Fruit fly (Drosophila melanogaster) whole organism, embryonic: ENCODE measurements around the gene CG15336.
A peak's percentile ranks its signal among the peaks of the same experiment; 100 is the strongest.

ENCODE experiments used
- Aef1 ChIP-seq: fragments of 200-800 bp; sonication (Bioruptor generic); IDR thresholded peaks from 3 replicates; pipeline ENCODE4 v1.3.6; 2022; ENCODE audit warnings: missing biosample characterization, missing genetic modification characterization
- CG10209 ChIP-seq: fragments of 200-800 bp; sonication (Bioruptor generic); optimal IDR thresholded peaks from 3 replicates; lab custom pipeline; 2017; ENCODE audit warnings: missing biosample characterization, mild to moderate bottlenecking, missing genetic modification characterization, missing genetic modification reagents
- CG10543 ChIP-seq: fragments of 200-800 bp; sonication (Bioruptor generic); optimal IDR thresholded peaks from 3 replicates; lab custom pipeline; 2017; ENCODE audit warnings: missing biosample characterization, mild to moderate bottlenecking, missing genetic modification characterization, moderate library complexity
- CG11456 ChIP-seq: fragments of 200-800 bp; sonication (Bioruptor generic); IDR thresholded peaks from 3 replicates; pipeline ENCODE4 v1.3.6; 2022; ENCODE audit warnings: missing biosample characterization, missing genetic modification characterization
- CG12071 ChIP-seq: fragments of 200-800 bp; sonication (Bioruptor generic); optimal IDR thresholded peaks from 3 replicates; lab custom pipeline; 2018; ENCODE audit warnings: missing biosample characterization, mild to moderate bottlenecking, missing genetic modification characterization
- CG12155 ChIP-seq: fragments of 200-800 bp; sonication (Bioruptor generic); optimal IDR thresholded peaks from 3 replicates; lab custom pipeline; 2016; ENCODE audit warnings: missing biosample characterization, missing genetic modification characterization
- CG14860 ChIP-seq: fragments of 200-800 bp; sonication (Bioruptor generic); IDR thresholded peaks from 3 replicates; pipeline ENCODE4 v1.3.6; 2022; ENCODE audit warnings: missing biosample characterization, missing genetic modification characterization; ENCODE audit not compliant: partially characterized antibody
- CG1647 ChIP-seq: fragments of 200-800 bp; sonication (Bioruptor generic); optimal IDR thresholded peaks from 3 replicates; lab custom pipeline; 2016; ENCODE audit warnings: missing biosample characterization, missing genetic modification characterization
- CG17186 ChIP-seq: fragments of 200-800 bp; sonication (Bioruptor generic); optimal IDR thresholded peaks from 3 replicates; lab custom pipeline; 2017; ENCODE audit warnings: missing biosample characterization, missing genetic modification reagents, missing genetic modification characterization
- CG17359 ChIP-seq: fragments of 200-800 bp; sonication (Bioruptor generic); optimal IDR thresholded peaks from 3 replicates; lab custom pipeline; 2018; ENCODE audit warnings: missing biosample characterization, mild to moderate bottlenecking, missing genetic modification characterization, moderate library complexity
- CG17361 ChIP-seq: fragments of 200-800 bp; sonication (Bioruptor generic); IDR thresholded peaks from 3 replicates; pipeline ENCODE4 v1.3.6; 2022; ENCODE audit warnings: missing biosample characterization, missing genetic modification characterization
- CG1792 ChIP-seq: fragments of 200-800 bp; sonication (Bioruptor generic); optimal IDR thresholded peaks from 2 replicates; lab custom pipeline; 2016; ENCODE audit warnings: missing biosample characterization, missing genetic modification characterization
- CG32532 ChIP-seq: fragments of 200-800 bp; sonication (Bioruptor generic); IDR thresholded peaks from 2 replicates; pipeline ENCODE4 v1.3.6; 2022; ENCODE audit warnings: missing biosample characterization, missing genetic modification characterization
- CG4424 ChIP-seq: fragments of 200-800 bp; sonication (Bioruptor generic); optimal IDR thresholded peaks from 3 replicates; lab custom pipeline; 2016; ENCODE audit warnings: missing biosample characterization, missing genetic modification characterization
- CG7745 ChIP-seq: fragments of 200-800 bp; sonication (Bioruptor generic); optimal IDR thresholded peaks from 2 replicates; lab custom pipeline; 2018; ENCODE audit warnings: missing biosample characterization, mild to moderate bottlenecking, missing genetic modification characterization, moderate library complexity
- CG7839 ChIP-seq: fragments of 200-800 bp; sonication (Bioruptor generic); optimal IDR thresholded peaks from 3 replicates; lab custom pipeline; 2018; ENCODE audit warnings: missing biosample characterization, mild to moderate bottlenecking, missing genetic modification characterization, moderate library complexity
- CG8944 ChIP-seq: fragments of 200-800 bp; sonication (Bioruptor generic); optimal IDR thresholded peaks from 3 replicates; lab custom pipeline; 2016; ENCODE audit warnings: missing biosample characterization, missing genetic modification characterization
- CG9817 ChIP-seq: fragments of 200-800 bp; sonication (Bioruptor generic); optimal IDR thresholded peaks from 2 replicates; lab custom pipeline; 2018; ENCODE audit warnings: missing biosample characterization, mild to moderate bottlenecking, missing genetic modification characterization, moderate library complexity
- Doc2 ChIP-seq: fragments of 200-800 bp; sonication (Bioruptor generic); IDR thresholded peaks from 2 replicates; pipeline ENCODE4 v1.3.6; 2022; ENCODE audit warnings: missing biosample characterization, missing genetic modification characterization
- Doc3 ChIP-seq: fragments of 200-800 bp; sonication (Bioruptor generic); IDR thresholded peaks from 3 replicates; pipeline ENCODE4 v1.3.6; 2022; ENCODE audit warnings: missing biosample characterization, missing genetic modification characterization; ENCODE audit not compliant: partially characterized antibody
- Eip74EF ChIP-seq, 2 experiments: fragments of 200-800 bp in 1 of 2; fragments of >200 bp in 1 of 2; sonication (Bioruptor generic) in 1 of 2; optimal IDR thresholded peaks; 2 replicates each; lab custom pipeline; 2017 to 2019; ENCODE audit warnings: missing biosample characterization in 2 of 2, missing genetic modification characterization in 2 of 2, mild to moderate bottlenecking in 1 of 2, moderate library complexity in 1 of 2
- GATAe ChIP-seq: fragments of 200-800 bp; sonication (Bioruptor generic); conservative IDR thresholded peaks from 2 replicates; pipeline ENCODE4 v1.3.6; 2022; ENCODE audit warnings: missing biosample characterization, missing genetic modification characterization
- HLH4C ChIP-seq: fragments of 200-800 bp; sonication (Bioruptor generic); IDR thresholded peaks from 3 replicates; pipeline ENCODE4 v1.3.6; 2022; ENCODE audit warnings: missing biosample characterization, missing genetic modification characterization; ENCODE audit not compliant: partially characterized antibody
- Hr78 ChIP-seq, 2 experiments: fragments of 200-800 bp in 1 of 2; fragments of >200 bp in 1 of 2; sonication (Bioruptor generic) in 1 of 2; optimal IDR thresholded peaks; 2 replicates each; lab custom pipeline; 2017 to 2019; ENCODE audit warnings: missing biosample characterization in 2 of 2, missing genetic modification characterization in 2 of 2, mild to moderate bottlenecking in 1 of 2, moderate library complexity in 1 of 2
- Med ChIP-seq: fragments of 200-800 bp; sonication (Bioruptor generic); peaks from one replicate; lab custom pipeline; 2016; ENCODE audit warnings: missing biosample characterization, missing genetic modification characterization, mild to moderate bottlenecking, inconsistent platforms, moderate library complexity
- NC2β ChIP-seq: fragments of 200-800 bp; sonication (Bioruptor generic); optimal IDR thresholded peaks from 2 replicates; lab custom pipeline; 2016; ENCODE audit warnings: missing biosample characterization, missing genetic modification characterization
- NK7.1 ChIP-seq: fragments of 200-800 bp; sonication (Bioruptor generic); optimal IDR thresholded peaks from 3 replicates; lab custom pipeline; 2016; ENCODE audit warnings: missing biosample characterization, missing genetic modification characterization
- Nf-YC ChIP-seq: fragments of 200-800 bp; optimal IDR thresholded peaks from 3 replicates; lab custom pipeline; 2019; ENCODE audit warnings: missing biosample characterization, mild to moderate bottlenecking, missing genetic modification characterization, moderate library complexity
- PHDP ChIP-seq: fragments of 200-800 bp; sonication (Bioruptor generic); optimal IDR thresholded peaks from 3 replicates; lab custom pipeline; 2018; ENCODE audit warnings: missing biosample characterization, mild to moderate bottlenecking, missing genetic modification characterization, moderate library complexity
- Six4 ChIP-seq: fragments of 200-800 bp; sonication (Bioruptor generic); optimal IDR thresholded peaks from 2 replicates; lab custom pipeline; 2016; ENCODE audit warnings: missing biosample characterization, missing genetic modification characterization
- Trl ChIP-seq, 3 experiments: fragments of >200 bp in 2 of 3; fragments of 200-800 bp in 1 of 3; sonication (Bioruptor generic) in 1 of 3; optimal IDR thresholded peaks; 2 replicates in 1 of 3; 3 replicates in 2 of 3; lab custom pipeline; 2016 to 2017; ENCODE audit warnings: missing biosample characterization in 1 of 3, missing genetic modification characterization in 1 of 3
- Vsx1 ChIP-seq: fragments of 200-800 bp; sonication (Bioruptor generic); optimal IDR thresholded peaks from 2 replicates; lab custom pipeline; 2017; ENCODE audit warnings: missing biosample characterization, mild to moderate bottlenecking, missing genetic modification characterization, missing genetic modification reagents
- Xrp1 ChIP-seq: fragments of 200-800 bp; sonication (Bioruptor generic); IDR thresholded peaks from 2 replicates; pipeline ENCODE4 v1.3.6; 2022; ENCODE audit warnings: missing biosample characterization, missing genetic modification characterization
- ac ChIP-seq: fragments of 200-800 bp; sonication (Bioruptor generic); optimal IDR thresholded peaks from 3 replicates; lab custom pipeline; 2017; ENCODE audit warnings: missing biosample characterization, mild to moderate bottlenecking, missing genetic modification characterization
- cato ChIP-seq: fragments of 200-800 bp; sonication (Bioruptor generic); optimal IDR thresholded peaks from 2 replicates; lab custom pipeline; 2016; ENCODE audit warnings: missing biosample characterization, missing genetic modification characterization, borderline replicate concordance
- chn ChIP-seq: fragments of 200-800 bp; sonication (Bioruptor generic); optimal IDR thresholded peaks from 2 replicates; lab custom pipeline; 2016; ENCODE audit warnings: missing biosample characterization, missing genetic modification characterization
- crc ChIP-seq: fragments of 200-800 bp; sonication (Bioruptor generic); optimal IDR thresholded peaks from 2 replicates; lab custom pipeline; 2016; ENCODE audit warnings: missing biosample characterization, missing genetic modification characterization
- gsb ChIP-seq: fragments of 200-800 bp; sonication (Bioruptor generic); IDR thresholded peaks from 2 replicates; pipeline ENCODE4 v1.3.6; 2022; ENCODE audit warnings: missing biosample characterization, missing genetic modification characterization
- inv ChIP-seq: fragments of 200-800 bp; sonication (Bioruptor generic); IDR thresholded peaks from 2 replicates; pipeline ENCODE4 v1.3.6; 2022; ENCODE audit warnings: missing biosample characterization, missing genetic modification characterization; ENCODE audit not compliant: partially characterized antibody
- mld ChIP-seq: fragments of 200-800 bp; sonication (Bioruptor generic); IDR thresholded peaks from 3 replicates; pipeline ENCODE4 v1.3.6; 2022; ENCODE audit warnings: missing biosample characterization, missing genetic modification characterization; ENCODE audit not compliant: partially characterized antibody
- nerfin-2 ChIP-seq: fragments of 200-800 bp; sonication (Bioruptor generic); IDR thresholded peaks from 2 replicates; pipeline ENCODE4 v1.3.6; 2022; ENCODE audit warnings: missing biosample characterization, missing genetic modification characterization; ENCODE audit not compliant: partially characterized antibody
- pho ChIP-seq: fragments of 200-800 bp; sonication (Bioruptor generic); optimal IDR thresholded peaks from 2 replicates; lab custom pipeline; 2016; ENCODE audit warnings: missing biosample characterization, missing genetic modification characterization
- phol ChIP-seq: fragments of 200-800 bp; sonication (Bioruptor generic); optimal IDR thresholded peaks from 3 replicates; lab custom pipeline; 2018; ENCODE audit warnings: missing biosample characterization, mild to moderate bottlenecking, missing genetic modification characterization, moderate library complexity
- trem ChIP-seq: fragments of 200-800 bp; optimal IDR thresholded peaks from 3 replicates; lab custom pipeline; 2019; ENCODE audit warnings: missing biosample characterization, mild to moderate bottlenecking, missing genetic modification characterization, moderate library complexity
- vfl ChIP-seq: fragments of 200-800 bp; sonication (Bioruptor generic); optimal IDR thresholded peaks from 2 replicates; lab custom pipeline; 2016; ENCODE audit warnings: missing biosample characterization, missing genetic modification characterization
- vvl ChIP-seq: fragments of 200-800 bp; sonication (Bioruptor generic); IDR thresholded peaks from 2 replicates; pipeline ENCODE4 v1.3.6; 2022; ENCODE audit warnings: missing biosample characterization, missing genetic modification characterization
- wdn ChIP-seq: fragments of 200-800 bp; sonication (Bioruptor generic); IDR thresholded peaks from 2 replicates; pipeline ENCODE4 v1.3.6; 2022; ENCODE audit warnings: missing biosample characterization, missing genetic modification characterization
- yki ChIP-seq: fragments of >200 bp; optimal IDR thresholded peaks from 3 replicates; lab custom pipeline; 2018
- zf30C ChIP-seq: fragments of 200-800 bp; sonication (Bioruptor generic); optimal IDR thresholded peaks from 3 replicates; lab custom pipeline; 2018; ENCODE audit warnings: missing biosample characterization, mild to moderate bottlenecking, missing genetic modification characterization

CG15336 gene

DNA sequence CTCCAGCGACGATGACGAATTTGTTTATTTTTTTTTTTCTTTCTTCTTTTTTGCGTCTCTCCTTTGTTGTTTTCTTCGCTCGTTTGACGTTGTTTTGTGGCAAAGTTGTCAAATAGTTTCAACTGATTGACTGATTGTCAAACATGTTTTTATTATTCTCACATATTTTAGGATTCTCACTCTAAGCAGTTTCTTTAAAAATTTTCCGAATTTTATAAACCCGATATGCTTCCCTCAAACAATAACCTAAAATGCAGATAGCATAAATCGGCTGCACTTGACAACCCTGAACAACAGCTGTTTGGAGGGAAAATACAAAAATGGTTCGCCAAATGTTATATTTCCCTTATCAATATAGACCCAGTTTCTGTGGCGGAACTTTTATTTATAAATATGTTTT is 4.2 kb upstream of the CG15336 start, which contains the start of gene CG17982 (continued):
- TF ChIP-seq Nf-YC (tag; lab: Kevin White, UChicago), result peak; percentile 81
- TF ChIP-seq Med (GFP tag; lab: Kevin White, UChicago), result peak; percentile 98
- TF ChIP-seq CG11456 (GFP tag; lab: Robert Waterston, UW), result peak; percentile 79
- TF ChIP-seq CG10543, result peak; percentile 90
- TF ChIP-seq CG12071, result peak; percentile 76
- TF ChIP-seq CG14860, result no peak
- TF ChIP-seq CG7745 (tag; lab: Kevin White, UChicago), result no peak
- TF ChIP-seq pho (GFP tag; lab: Kevin White, UChicago), result peak; percentile 74
- TF ChIP-seq yki (lab: Kevin White, UChicago), result no peak
- TF ChIP-seq Eip74EF (GFP tag; optimal IDR thresholded peaks at IDR 0.05; lab: Kevin White, UChicago), result peak in 1 of 2 experiments; percentile 71
- peak; percentile 92 for TF ChIP-seq CG17359 (tag; lab: Kevin White, UChicago)
- no peak for TF ChIP-seq inv (GFP tag; lab: Robert Waterston, UW)
- TF ChIP-seq CG1647, result peak; percentile 62
- TF ChIP-seq chn, result peak; percentile 86
- no peak for TF ChIP-seq mld (GFP tag; lab: Robert Waterston, UW)
- peak; percentile 82 for TF ChIP-seq Six4 (GFP tag; lab: Kevin White, UChicago)
- TF ChIP-seq CG8944, result peak; percentile 77
- TF ChIP-seq phol (tag; lab: Kevin White, UChicago), result peak; percentile 86
- TF ChIP-seq vfl (GFP tag; lab: Kevin White, UChicago), result peak; percentile 80
- peak; percentile 85 for TF ChIP-seq Xrp1 (GFP tag; lab: Robert Waterston, UW)
- no peak for TF ChIP-seq Vsx1 (GFP tag; lab: Kevin White, UChicago)
- TF ChIP-seq GATAe (GFP tag; lab: Robert Waterston, UW), result no peak
- peak; percentile 74 for TF ChIP-seq NK7.1
- TF ChIP-seq CG4424 (GFP tag; lab: Kevin White, UChicago), result peak; percentile 82
- TF ChIP-seq cato (GFP tag; lab: Kevin White, UChicago), result peak; percentile 47
- TF ChIP-seq Doc2, result no peak
- peak; percentile 66 for TF ChIP-seq Aef1 (GFP tag; lab: Robert Waterston, UW)
- no peak for TF ChIP-seq Doc3 (GFP tag; lab: Robert Waterston, UW)
- TF ChIP-seq Hr78 (GFP tag; optimal IDR thresholded peaks at IDR 0.05; lab: Kevin White, UChicago), result peak in 1 of 2 experiments; percentile 16
- peak; percentile 46 for TF ChIP-seq CG17186 (GFP tag; lab: Kevin White, UChicago)

DNA sequence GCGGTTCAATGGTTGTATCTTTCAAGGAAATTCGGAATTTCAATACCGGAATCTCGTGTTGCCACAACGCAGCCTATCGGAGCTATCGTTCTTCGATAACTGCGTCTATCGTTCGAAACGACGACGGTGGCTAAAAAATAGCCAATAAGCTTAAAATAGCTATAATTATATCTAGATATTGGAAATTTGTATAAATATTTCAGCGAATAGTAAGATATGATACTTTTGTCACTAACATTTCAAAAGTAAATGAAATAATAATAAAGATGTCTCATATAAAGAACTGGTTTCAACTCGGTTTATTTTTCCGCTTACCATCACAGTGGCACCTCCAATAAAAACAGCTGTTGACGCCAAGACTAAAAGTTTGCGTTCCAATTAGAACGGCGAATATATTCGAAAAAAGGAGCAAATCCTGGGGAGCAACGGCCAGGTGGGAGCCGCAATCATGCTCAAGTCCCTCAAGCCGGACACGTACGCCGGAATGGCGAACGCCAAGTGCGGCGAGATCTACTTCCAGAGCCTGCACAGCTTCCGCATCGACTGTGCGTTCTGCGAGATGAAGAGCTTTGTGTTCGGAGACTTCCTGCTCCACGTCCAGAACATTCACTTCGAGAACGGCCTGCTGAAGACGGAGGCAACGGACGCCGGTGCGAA is 2.1 kb upstream of the CG15336 start, which contains the start of the genes alpha-PheRS and CG2129:
Gene alpha-PheRS, minus strand, starts transcription at position 102 of the 657 bp plus-strand sequence.
Gene CG2129, plus strand, starts transcription at position 339 of the 657 bp plus-strand sequence.
- TF ChIP-seq PHDP (tag; lab: Kevin White, UChicago) (peak; percentile 28), Med (GFP tag; lab: Kevin White, UChicago) (peak; percentile 69), CG10209 (GFP tag; lab: Kevin White, UChicago) (no peak), NC2β (no peak), nerfin-2 (GFP tag; lab: Robert Waterston, UW) (no peak), CG9817 (peak; percentile 21), cato (GFP tag; lab: Kevin White, UChicago) (no peak), CG7839 (tag; lab: Kevin White, UChicago) (no peak), CG17361 (GFP tag; lab: Robert Waterston, UW) (no peak; the same call in 2 of the 3 replicates), gsb (no peak), trem (tag; lab: Kevin White, UChicago) (peak; percentile 55), CG11456 (GFP tag; lab: Robert Waterston, UW) (no peak), CG1792 (GFP tag; lab: Kevin White, UChicago) (no peak), vvl (no peak), crc (GFP tag; lab: Kevin White, UChicago) (no peak), CG32532 (GFP tag; lab: Robert Waterston, UW) (peak; percentile 29; the same call in 1 of the 2 replicates), CG12155 (GFP tag; lab: Kevin White, UChicago) (peak; percentile 3), HLH4C (GFP tag; lab: Robert Waterston, UW) (peak; percentile 53), zf30C (no peak), ac (GFP tag; lab: Kevin White, UChicago) (no peak), wdn (GFP tag; lab: Robert Waterston, UW) (no peak), Trl (optimal IDR thresholded peaks at IDR 0.05; lab: Kevin White, UChicago) (no peak), Trl (GFP tag; optimal IDR thresholded peaks at IDR 0.05; lab: Kevin White, UChicago) (no peak)
